Fruit fly (Drosophila melanogaster): ENCODE results near the gene Rubicon.

dm6 chrX:8693520-8693919 is 16.7 kb downstream of the Rubicon start, which contains the start of gene CG11294:
- TF ChIP-seq CG6854 (GFP tag; optimal IDR thresholded peaks at IDR 0.05) (no peak), ss (GFP tag; optimal IDR thresholded peaks at IDR 0.05) (no peak), CG3032 (tag; optimal IDR thresholded peaks at IDR 0.05) (no peak)

Measured in whole organism, prepupa.